Fruit fly (Drosophila melanogaster): ENCODE measurements around the gene ND-B22.

Gene ND-B22

DNA sequence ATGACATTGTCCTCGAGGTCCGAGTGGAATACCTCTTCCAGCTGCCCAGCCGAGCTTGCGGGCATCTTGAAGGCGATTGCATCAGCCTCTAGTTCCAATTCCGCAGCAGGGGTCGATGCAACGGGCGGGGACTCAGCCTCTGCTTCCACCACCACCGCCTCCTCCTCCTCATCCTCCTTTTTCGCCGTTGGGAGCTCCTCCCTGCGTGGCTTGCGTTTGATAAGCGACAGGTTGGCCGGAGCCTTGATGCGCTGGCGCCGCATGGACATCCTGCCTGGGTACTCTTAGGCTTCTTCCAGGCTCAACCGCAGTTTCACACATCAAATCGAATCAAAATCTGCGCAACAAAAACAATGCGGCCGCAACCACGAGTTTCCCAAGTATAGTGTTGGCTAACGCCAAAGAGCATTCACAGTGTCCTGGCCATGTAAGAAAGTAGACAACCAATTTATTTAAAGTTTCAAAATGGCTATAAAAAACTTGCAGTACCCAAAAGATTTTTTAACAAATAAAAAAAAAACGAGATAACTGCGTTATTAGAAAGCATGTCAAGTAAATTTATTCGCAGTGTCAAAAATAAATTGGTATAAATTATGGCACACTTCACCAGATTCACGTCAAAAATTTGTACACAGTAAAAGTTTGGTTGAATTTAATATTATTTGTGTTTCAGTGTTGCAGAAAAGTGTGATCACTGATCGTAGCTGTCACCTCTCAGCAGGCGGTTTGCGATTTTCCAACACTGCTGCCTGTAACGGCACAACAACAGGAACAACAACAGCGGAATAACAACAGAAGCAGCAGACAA, 2.7 kb upstream of the ND-B22 start, which contains the start of the genes Bdp1 and CG6565 (continued):
- peak; percentile 94 for TF ChIP-seq CG9437 (GFP tag; optimal IDR thresholded peaks at IDR 0.05)
- peak; percentile 81 for TF ChIP-seq ham (GFP tag; IDR thresholded peaks at IDR 0.05)
- no peak; the same call in 1 of the 2 replicates for TF ChIP-seq bbx (GFP tag; IDR thresholded peaks at IDR 0.05; ENCODE audit: partially characterized antibody)
- peak; percentile 92 for TF ChIP-seq Spps (tag; optimal IDR thresholded peaks at IDR 0.05)
- TF ChIP-seq ERR (GFP tag; optimal IDR thresholded peaks at IDR 0.05), result peak; percentile 95
- peak; percentile 99 for TF ChIP-seq CG8944 (GFP tag; optimal IDR thresholded peaks at IDR 0.05)
- TF ChIP-seq pfk (GFP tag; optimal IDR thresholded peaks at IDR 0.05), result peak; percentile 44
- TF ChIP-seq da (GFP tag; optimal IDR thresholded peaks at IDR 0.05), result peak; percentile 97
- peak; percentile 95 for TF ChIP-seq ken (GFP tag; IDR thresholded peaks at IDR 0.05)
- TF ChIP-seq unpg (GFP tag; optimal IDR thresholded peaks at IDR 0.05), result peak; percentile 94
- TF ChIP-seq Bdp1 (GFP tag; optimal IDR thresholded peaks at IDR 0.05), result peak; percentile 96
- TF ChIP-seq lilli (GFP tag; optimal IDR thresholded peaks at IDR 0.05), result peak; percentile 99
- peak; percentile 82 for TF ChIP-seq dimm (GFP tag; IDR thresholded peaks at IDR 0.05)
- TF ChIP-seq Atf-2 (GFP tag; optimal IDR thresholded peaks at IDR 0.05), result peak; percentile 99
- TF ChIP-seq tgo (GFP tag; IDR thresholded peaks at IDR 0.05), result peak; percentile 97
- TF ChIP-seq CG14441 (GFP tag; IDR thresholded peaks at IDR 0.05), result peak; percentile 95
- peak; percentile 84 for TF ChIP-seq Awh (GFP tag; IDR thresholded peaks at IDR 0.05)
- TF ChIP-seq Chrac-16 (GFP tag; optimal IDR thresholded peaks at IDR 0.05), result peak; percentile 98
- TF ChIP-seq CTCF (GFP tag; optimal IDR thresholded peaks at IDR 0.05), result peak; percentile 50
- peak; percentile 97 for TF ChIP-seq sisA (GFP tag; IDR thresholded peaks at IDR 0.05)
- no peak for TF ChIP-seq Lpt (GFP tag; optimal IDR thresholded peaks at IDR 0.05)
- peak; percentile 58 for TF ChIP-seq CG17912 (GFP tag; optimal IDR thresholded peaks at IDR 0.05)
- TF ChIP-seq HHEX (GFP tag; optimal IDR thresholded peaks at IDR 0.05), result peak; percentile 97
- TF ChIP-seq CG12942 (GFP tag; optimal IDR thresholded peaks at IDR 0.05), result peak; percentile 98
- peak; percentile 98 for TF ChIP-seq CG12104 (GFP tag; optimal IDR thresholded peaks at IDR 0.05)
- TF ChIP-seq CG11695 (GFP tag; IDR thresholded peaks at IDR 0.05), result peak; percentile 94
- peak; percentile 94 for TF ChIP-seq Fer3 (tag; optimal IDR thresholded peaks at IDR 0.05)
- TF ChIP-seq bcd (GFP tag; optimal IDR thresholded peaks at IDR 0.05), result peak; percentile 98
- TF ChIP-seq Trl (optimal IDR thresholded peaks at IDR 0.05), result no peak
- TF ChIP-seq Trl (GFP tag; optimal IDR thresholded peaks at IDR 0.05), result peak; percentile 98
- TF ChIP-seq lola (GFP tag; optimal IDR thresholded peaks at IDR 0.05), result peak in 1 of 3 experiments; percentile 97
- peak; percentile 93 for TF ChIP-seq Ada2b (GFP tag; IDR thresholded peaks at IDR 0.05)
- peak; percentile 92 for TF ChIP-seq CG12299 (tag; optimal IDR thresholded peaks at IDR 0.05)
- peak; percentile 98 to 99 for TF ChIP-seq chif (GFP tag; optimal IDR thresholded peaks at IDR 0.05)
- TF ChIP-seq peb (GFP tag; IDR thresholded peaks at IDR 0.05), result peak; percentile 89
- peak; percentile 94 for TF ChIP-seq B-H1 (GFP tag; IDR thresholded peaks at IDR 0.05)
- TF ChIP-seq HLH3B (GFP tag; IDR thresholded peaks at IDR 0.05), result peak; percentile 92
- TF ChIP-seq grau (tag; optimal IDR thresholded peaks at IDR 0.05), result peak; percentile 95
- TF ChIP-seq vvl (GFP tag; IDR thresholded peaks at IDR 0.05), result peak; percentile 91
- TF ChIP-seq CG4854 (GFP tag; optimal IDR thresholded peaks at IDR 0.05), result peak; percentile 97
- no peak for TF ChIP-seq CG1832 (GFP tag; optimal IDR thresholded peaks at IDR 0.05)
- TF ChIP-seq repo (GFP tag; optimal IDR thresholded peaks at IDR 0.05), result peak; percentile 96
- peak; percentile 88 for TF ChIP-seq CG32767 (GFP tag; IDR thresholded peaks at IDR 0.05)
- TF ChIP-seq CG7987 (GFP tag; optimal IDR thresholded peaks at IDR 0.05), result peak; percentile 85
- TF ChIP-seq grn (GFP tag; optimal IDR thresholded peaks at IDR 0.05), result no peak
- TF ChIP-seq cg (GFP tag; optimal IDR thresholded peaks at IDR 0.05), result no peak
- TF ChIP-seq CG17802 (tag; optimal IDR thresholded peaks at IDR 0.05), result peak; percentile 87
- TF ChIP-seq NC2α (GFP tag; optimal IDR thresholded peaks at IDR 0.05), result peak; percentile 95
- peak; percentile 95 for TF ChIP-seq CG34376 (GFP tag; optimal IDR thresholded peaks at IDR 0.05)
- TF ChIP-seq BEAF-32 (GFP tag; optimal IDR thresholded peaks at IDR 0.05), result peak; percentile 70
- TF ChIP-seq dm (GFP tag; optimal IDR thresholded peaks at IDR 0.05), result peak; percentile 99

All from whole organism, embryonic.